Worm (Caenorhabditis elegans) whole organism, mixed stage, embryonic: Measurements from ENCODE around the gene C15B12.2.

ENCODE experiments used
- bed-3 ChIP-seq: fragments of 200-800 bp; sonication (Bioruptor generic); optimal IDR thresholded peaks from 3 replicates; lab custom pipeline; 2018; ENCODE audit warnings: mild to moderate bottlenecking, missing genetic modification characterization, moderate library complexity, missing compliant biosample characterization
- blmp-1 ChIP-seq: fragments of 150-350 bp; optimal IDR thresholded peaks from 2 replicates; lab custom pipeline; 2014; ENCODE audit warnings: missing biosample characterization, missing genetic modification characterization
- ceh-39 ChIP-seq: fragments of 150-350 bp; optimal IDR thresholded peaks from 2 replicates; lab custom pipeline; 2014; ENCODE audit warnings: missing biosample characterization, missing genetic modification characterization
- ceh-43 ChIP-seq: fragments of 200-800 bp; sonication (Bioruptor generic); optimal IDR thresholded peaks from 2 replicates; lab custom pipeline; 2018; ENCODE audit warnings: mild to moderate bottlenecking, missing genetic modification characterization, moderate library complexity, missing compliant biosample characterization
- ceh-83 ChIP-seq: fragments of 200-800 bp; sonication (Bioruptor generic); optimal IDR thresholded peaks from 2 replicates; lab custom pipeline; 2018; ENCODE audit warnings: mild to moderate bottlenecking, missing genetic modification characterization, missing compliant biosample characterization
- ces-1 ChIP-seq: fragments of 150-350 bp; optimal IDR thresholded peaks from 2 replicates; lab custom pipeline; 2014; ENCODE audit warnings: missing biosample characterization, missing genetic modification reagents, missing genetic modification characterization
- cnd-1 ChIP-seq: fragments of 200-800 bp; sonication (Bioruptor generic); optimal IDR thresholded peaks from 2 replicates; lab custom pipeline; 2018; ENCODE audit warnings: mild to moderate bottlenecking, missing genetic modification characterization, missing compliant biosample characterization
- elt-1 ChIP-seq: sonication (generic microtip); optimal IDR thresholded peaks from 2 replicates; lab custom pipeline; 2017; ENCODE audit warnings: missing genetic modification characterization, mild to moderate bottlenecking, missing compliant biosample characterization, antibody characterized with exemption, moderate library complexity, borderline replicate concordance; ENCODE audit not compliant: insufficient read depth
- elt-3 ChIP-seq: fragments of 150-350 bp; optimal IDR thresholded peaks from 2 replicates; lab custom pipeline; 2014; ENCODE audit warnings: missing biosample characterization, missing genetic modification characterization
- flh-1 ChIP-seq: fragments of 200-800 bp; sonication (Bioruptor generic); optimal IDR thresholded peaks from 2 replicates; lab custom pipeline; 2018; ENCODE audit warnings: mild to moderate bottlenecking, missing genetic modification characterization, moderate library complexity, missing compliant biosample characterization
- ham-2 ChIP-seq: fragments of 200-800 bp; sonication (Bioruptor generic); optimal IDR thresholded peaks from 2 replicates; lab custom pipeline; 2018; ENCODE audit warnings: mild to moderate bottlenecking, missing genetic modification characterization, missing compliant biosample characterization
- hlh-1 ChIP-seq: fragments of 150-350 bp; optimal IDR thresholded peaks from 2 replicates; lab custom pipeline; 2014; ENCODE audit warnings: missing biosample characterization, missing genetic modification reagents, missing genetic modification characterization
- lin-13 ChIP-seq: fragments of 150-350 bp; optimal IDR thresholded peaks from 2 replicates; lab custom pipeline; 2014; ENCODE audit warnings: missing biosample characterization, missing genetic modification characterization
- lin-32 ChIP-seq: fragments of 200-800 bp; sonication (Bioruptor generic); optimal IDR thresholded peaks from 2 replicates; lab custom pipeline; 2018; ENCODE audit warnings: mild to moderate bottlenecking, missing genetic modification characterization, missing compliant biosample characterization
- lsy-2 ChIP-seq: fragments of 150-350 bp; optimal IDR thresholded peaks from 2 replicates; lab custom pipeline; 2014; ENCODE audit warnings: missing biosample characterization, missing genetic modification characterization
- mep-1 ChIP-seq: fragments of 150-350 bp; optimal IDR thresholded peaks from 2 replicates; lab custom pipeline; 2017; ENCODE audit warnings: missing biosample characterization, missing genetic modification reagents, missing genetic modification characterization, inconsistent platforms
- mls-2 ChIP-seq: sonication (generic microtip); optimal IDR thresholded peaks from 2 replicates; lab custom pipeline; 2016; ENCODE audit warnings: mild to moderate bottlenecking, missing genetic modification characterization, moderate library complexity, missing compliant biosample characterization
- nhr-12 ChIP-seq: fragments of 150-350 bp; optimal IDR thresholded peaks from 2 replicates; lab custom pipeline; 2014; ENCODE audit warnings: missing biosample characterization, missing genetic modification characterization
- nhr-2 ChIP-seq: fragments of 150-350 bp; optimal IDR thresholded peaks from 2 replicates; lab custom pipeline; 2014; ENCODE audit warnings: missing biosample characterization, missing genetic modification characterization
- nhr-237 ChIP-seq: fragments of 150-350 bp; optimal IDR thresholded peaks from 2 replicates; lab custom pipeline; 2014; ENCODE audit warnings: missing biosample characterization, missing genetic modification characterization
- nhr-28 ChIP-seq: fragments of 150-350 bp; optimal IDR thresholded peaks from 2 replicates; lab custom pipeline; 2014; ENCODE audit warnings: missing biosample characterization, missing genetic modification characterization
- nhr-76 ChIP-seq: sonication (generic microtip); optimal IDR thresholded peaks from 2 replicates; lab custom pipeline; 2017; ENCODE audit warnings: missing biosample characterization, missing genetic modification characterization
- pha-4 ChIP-seq: fragments of 150-350 bp; optimal IDR thresholded peaks from 2 replicates; lab custom pipeline; 2018; ENCODE audit warnings: missing biosample characterization, missing genetic modification reagents, missing genetic modification characterization
- sem-2 ChIP-seq: fragments of 200-800 bp; sonication (Bioruptor generic); optimal IDR thresholded peaks from 2 replicates; lab custom pipeline; 2018; ENCODE audit warnings: mild to moderate bottlenecking, missing genetic modification characterization, missing compliant biosample characterization
- snpc-4 ChIP-seq: fragments of 150-350 bp; optimal IDR thresholded peaks from 2 replicates; lab custom pipeline; 2014; ENCODE audit warnings: missing biosample characterization, missing genetic modification characterization
- sptf-1 ChIP-seq: sonication (generic microtip); optimal IDR thresholded peaks from 2 replicates; lab custom pipeline; 2017; ENCODE audit warnings: mild to moderate bottlenecking, missing genetic modification characterization, moderate library complexity, missing compliant biosample characterization
- tbx-8 ChIP-seq: fragments of 200-800 bp; sonication (Bioruptor generic); optimal IDR thresholded peaks from 2 replicates; lab custom pipeline; 2018; ENCODE audit warnings: mild to moderate bottlenecking, missing genetic modification characterization, moderate library complexity, missing compliant biosample characterization
- unc-120 ChIP-seq: sonication (generic microtip); optimal IDR thresholded peaks from 2 replicates; lab custom pipeline; 2017; ENCODE audit warnings: missing genetic modification characterization, missing compliant biosample characterization; ENCODE audit not compliant: poor library complexity, severe bottlenecking
- unc-39 ChIP-seq: fragments of 150-350 bp; optimal IDR thresholded peaks from 2 replicates; lab custom pipeline; 2014; ENCODE audit warnings: missing biosample characterization, missing genetic modification characterization
- unc-62 ChIP-seq: fragments of 150-350 bp; optimal IDR thresholded peaks from 2 replicates; lab custom pipeline; 2014; ENCODE audit warnings: missing biosample characterization, missing genetic modification reagents, missing genetic modification characterization
- zip-8 ChIP-seq: fragments of 150-350 bp; optimal IDR thresholded peaks from 2 replicates; lab custom pipeline; 2014; ENCODE audit warnings: missing biosample characterization, missing genetic modification characterization
- ztf-11 ChIP-seq: fragments of 150-350 bp; optimal IDR thresholded peaks from 2 replicates; lab custom pipeline; 2014; ENCODE audit warnings: missing biosample characterization, missing genetic modification characterization

Gene C15B12.2

DNA sequence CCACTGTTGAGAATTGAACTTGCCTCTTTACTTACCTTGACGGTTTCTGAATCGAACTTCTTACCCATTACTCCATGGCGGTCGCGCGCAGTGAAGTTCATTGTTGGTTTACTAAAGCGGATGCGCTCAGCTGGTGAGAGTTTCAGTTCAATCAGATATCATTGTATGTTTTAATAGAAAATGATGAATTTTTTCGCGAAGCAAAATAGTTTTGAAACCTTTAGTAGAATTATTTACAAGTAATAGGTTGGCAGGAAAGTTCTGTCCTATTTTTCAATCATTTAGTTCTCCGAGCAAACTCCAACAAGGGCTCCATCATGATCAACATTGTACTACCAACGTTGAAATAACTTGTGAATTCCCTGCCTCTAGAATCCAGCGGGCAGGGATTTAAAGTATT is 4.2 kb downstream of the C15B12.2 start, which contains the start of gene C15B12.3:
C15B12.3 (minus strand) TSS at position 101 of the 400 bp plus-strand sequence.
- TF ChIP-seq flh-1 (GFP tag; lab: Kevin White, UChicago) (no peak), blmp-1 (tag; lab: Kevin White, UChicago) (no peak), ceh-43 (no peak), ceh-39 (tag; lab: Kevin White, UChicago) (no peak), elt-3 (no peak), ces-1 (GFP tag; lab: Kevin White, UChicago) (no peak), lin-13 (tag; lab: Kevin White, UChicago) (no peak), sem-2 (no peak), tbx-8 (GFP tag; lab: Kevin White, UChicago) (no peak), zip-8 (tag; lab: Kevin White, UChicago) (no peak), ztf-11 (tag; lab: Kevin White, UChicago) (no peak), elt-1 (tag; lab: Kevin White, UChicago) (no peak), pha-4 (tag; lab: Kevin White, UChicago) (no peak), unc-120 (tag; lab: Kevin White, UChicago) (no peak), hlh-1 (tag; lab: Kevin White, UChicago) (no peak), mep-1 (tag; lab: Kevin White, UChicago) (no peak), unc-39 (tag; lab: Kevin White, UChicago) (no peak), nhr-237 (no peak), lin-32 (GFP tag; lab: Kevin White, UChicago) (no peak), ham-2 (GFP tag; lab: Kevin White, UChicago) (no peak)
- TF ChIP-seq, all 35 proteins: peak for 0

DNA sequence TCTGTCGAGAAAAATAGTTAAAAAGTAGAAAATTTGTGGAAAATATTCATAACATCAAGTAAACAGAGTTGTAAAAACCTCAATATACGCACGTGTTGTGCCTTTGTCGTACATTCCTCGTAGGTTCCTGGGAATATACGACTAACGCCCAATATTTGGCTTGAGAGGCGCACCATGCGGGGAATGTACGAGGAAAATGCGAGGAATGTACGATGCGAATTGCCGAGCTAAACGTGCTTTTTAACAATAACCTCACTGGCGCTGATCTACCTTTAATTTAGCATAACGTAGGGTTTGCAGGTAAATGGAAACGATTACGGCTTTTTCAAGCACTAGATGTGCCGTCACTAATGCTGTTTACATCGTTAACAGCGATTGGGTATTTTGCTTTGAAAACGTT is 5.3 kb downstream of the C15B12.2 start, which contains the start of gene C15B12.9:
C15B12.9 (plus strand) TSS at position 301 of the 400 bp plus-strand sequence.
- no peak for TF ChIP-seq unc-120 (tag; lab: Kevin White, UChicago)
- TF ChIP-seq hlh-1 (tag; lab: Kevin White, UChicago): no peak
- TF ChIP-seq tbx-8 (GFP tag; lab: Kevin White, UChicago): no peak
- no peak for TF ChIP-seq ceh-83 (GFP tag; lab: Kevin White, UChicago)

DNA sequence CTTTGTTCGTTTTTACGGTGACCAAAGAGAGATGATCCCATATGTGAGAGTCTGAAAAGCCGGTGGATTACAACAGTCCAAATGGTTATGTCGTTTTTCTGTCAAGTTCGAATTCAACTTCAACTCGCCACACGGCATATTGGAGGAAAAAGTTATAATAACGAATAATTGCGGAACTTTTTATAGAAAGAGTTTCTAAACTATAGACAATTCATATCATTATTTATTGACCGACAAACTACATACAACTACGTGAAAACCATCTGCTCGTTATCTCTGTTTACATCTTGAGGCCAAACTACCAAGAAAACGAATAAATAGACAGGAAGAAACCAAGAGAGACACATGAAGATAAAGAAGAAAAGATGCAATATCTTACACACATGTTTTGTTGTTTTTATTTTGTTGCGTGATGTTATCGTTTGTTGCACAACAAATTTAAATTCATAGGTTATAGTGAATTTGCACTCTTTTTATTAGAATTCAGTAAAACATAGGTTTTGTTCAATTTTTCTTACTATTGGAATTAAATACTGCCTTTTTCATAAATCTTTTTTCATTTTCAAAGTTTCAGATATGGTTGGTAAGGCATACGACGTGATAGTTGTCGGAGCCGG is 10.6 kb downstream of the C15B12.2 start, which contains the start of the genes C15B12.4 and C15B12.8:
C15B12.4 (minus strand) TSS at position 51 of the 617 bp plus-strand sequence.
C15B12.8 (plus strand) TSS at position 567 of the 617 bp plus-strand sequence.
- TF ChIP-seq lin-13 (tag; lab: Kevin White, UChicago): no peak
- TF ChIP-seq snpc-4 (tag; lab: Kevin White, UChicago): no peak
- no peak for TF ChIP-seq ceh-83 (GFP tag; lab: Kevin White, UChicago)
- no peak for TF ChIP-seq lsy-2 (tag; lab: Kevin White, UChicago)
- TF ChIP-seq nhr-12: no peak
- no peak for TF ChIP-seq sptf-1 (tag; lab: Kevin White, UChicago)
- no peak for TF ChIP-seq nhr-28 (tag; lab: Kevin White, UChicago)
- TF ChIP-seq ham-2 (GFP tag; lab: Kevin White, UChicago): no peak
- TF ChIP-seq unc-62 (GFP tag; lab: Kevin White, UChicago): no peak
- TF ChIP-seq bed-3: no peak
- TF ChIP-seq pha-4 (tag; lab: Kevin White, UChicago): no peak

DNA sequence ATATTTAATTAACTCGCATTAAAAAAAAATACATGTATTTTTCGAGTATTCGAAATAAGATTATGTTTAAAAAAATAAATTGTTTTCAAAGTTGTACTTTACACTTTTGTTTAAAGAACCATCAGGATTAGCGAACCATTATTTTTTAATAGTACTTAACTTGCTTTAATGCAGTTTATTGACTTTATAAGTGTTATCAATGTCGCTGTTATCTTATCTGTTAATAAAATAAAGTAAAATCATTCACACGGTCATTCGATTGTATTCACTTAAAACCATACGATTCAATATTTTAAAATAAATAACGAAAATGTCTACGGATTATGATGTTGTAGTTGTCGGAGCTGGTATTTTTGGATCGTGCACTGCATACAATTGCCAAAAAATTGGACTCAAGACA is 13.3 kb downstream of the C15B12.2 start, which contains the start of gene C15B12.1:
C15B12.1 (plus strand) TSS at position 271 of the 400 bp plus-strand sequence.
- TF ChIP-seq nhr-2 (tag; lab: Kevin White, UChicago) (no peak), ceh-83 (GFP tag; lab: Kevin White, UChicago) (no peak), tbx-8 (GFP tag; lab: Kevin White, UChicago) (no peak), ztf-11 (tag; lab: Kevin White, UChicago) (no peak), cnd-1 (tag; lab: Kevin White, UChicago) (no peak), nhr-76 (tag; lab: Kevin White, UChicago) (no peak), hlh-1 (tag; lab: Kevin White, UChicago) (no peak), nhr-12 (no peak), mls-2 (tag; lab: Kevin White, UChicago) (no peak), lsy-2 (tag; lab: Kevin White, UChicago) (no peak), flh-1 (GFP tag; lab: Kevin White, UChicago) (no peak), sem-2 (no peak), nhr-28 (tag; lab: Kevin White, UChicago) (no peak), ceh-43 (no peak), ceh-39 (tag; lab: Kevin White, UChicago) (no peak)
